Worm (Caenorhabditis elegans) whole organism, young adult: ENCODE results near the gene ZK792.1.

Experiments
- B0261.1 ChIP-seq: sonication (generic microtip); optimal IDR thresholded peaks from 2 replicates; lab custom pipeline; 2016; ENCODE audit warnings: mild to moderate bottlenecking, missing genetic modification characterization, moderate library complexity, missing compliant biosample characterization
- B0336.3 ChIP-seq: fragments of 200-800 bp; sonication (Bioruptor generic); IDR thresholded peaks from 2 replicates; pipeline ENCODE4 v1.3.6; 2022; ENCODE audit warnings: missing genetic modification characterization, missing compliant biosample characterization
- D2030.7 ChIP-seq: fragments of 200-800 bp; sonication (Bioruptor generic); IDR thresholded peaks from 2 replicates; pipeline ENCODE4 v1.3.6; 2022; ENCODE audit warnings: missing genetic modification reagents, missing genetic modification characterization, missing compliant biosample characterization
- F22D6.2 ChIP-seq: sonication (generic microtip); optimal IDR thresholded peaks from 2 replicates; lab custom pipeline; 2016; ENCODE audit warnings: mild to moderate bottlenecking, missing genetic modification characterization, missing compliant biosample characterization
- F33H1.4 ChIP-seq: fragments of 200-800 bp; sonication (Bioruptor generic); IDR thresholded peaks from 2 replicates; pipeline ENCODE4 v1.3.6; 2022; ENCODE audit warnings: missing genetic modification reagents, missing genetic modification characterization, missing compliant biosample characterization
- F49E8.2 ChIP-seq: sonication (generic microtip); optimal IDR thresholded peaks from 3 replicates; lab custom pipeline; 2017; ENCODE audit warnings: missing genetic modification characterization, mild to moderate bottlenecking, missing compliant biosample characterization, antibody characterized with exemption, moderate library complexity; ENCODE audit not compliant: insufficient read depth
- F57C9.4 ChIP-seq: sonication (generic microtip); optimal IDR thresholded peaks from 2 replicates; lab custom pipeline; 2017; ENCODE audit warnings: mild to moderate bottlenecking, missing genetic modification characterization, missing compliant biosample characterization
- T26A5.8 ChIP-seq: sonication (generic microtip); optimal IDR thresholded peaks from 2 replicates; lab custom pipeline; 2016; ENCODE audit warnings: missing genetic modification characterization, missing compliant biosample characterization
- Y53G8AR.9 ChIP-seq: fragments of 200-800 bp; sonication (Bioruptor generic); conservative IDR thresholded peaks from 2 replicates; pipeline ENCODE4 v1.3.6; 2022; ENCODE audit warnings: missing genetic modification reagents, missing genetic modification characterization, missing compliant biosample characterization
- Y67H2A.10 ChIP-seq: fragments of 200-800 bp; sonication (Bioruptor generic); conservative IDR thresholded peaks from 2 replicates; pipeline ENCODE4 v1.3.6; 2022; ENCODE audit warnings: missing genetic modification reagents, missing genetic modification characterization, missing compliant biosample characterization
- ZK185.1 ChIP-seq: sonication (generic microtip); optimal IDR thresholded peaks from 2 replicates; lab custom pipeline; 2016; ENCODE audit warnings: mild to moderate bottlenecking, missing genetic modification characterization, missing compliant biosample characterization; ENCODE audit not compliant: poor library complexity, severe bottlenecking
- ama-1 ChIP-seq, 3 experiments: fragments of 150-350 bp in 1 of 3; sonication (generic microtip) in 2 of 3; optimal IDR thresholded peaks; 2 replicates each; lab custom pipeline; 2014 to 2018; ENCODE audit warnings: missing biosample characterization in 2 of 3, missing genetic modification characterization in 2 of 3, missing genetic modification reagents in 2 of 3
- aptf-3 ChIP-seq: fragments of 200-800 bp; sonication (Bioruptor generic); IDR thresholded peaks from 2 replicates; pipeline ENCODE4 v1.3.6; 2022; ENCODE audit warnings: missing genetic modification characterization, missing compliant biosample characterization
- atf-7 ChIP-seq: sonication (generic microtip); optimal IDR thresholded peaks from 2 replicates; lab custom pipeline; 2017; ENCODE audit warnings: mild to moderate bottlenecking, missing genetic modification characterization, missing compliant biosample characterization
- athp-1 ChIP-seq: sonication (generic microtip); optimal IDR thresholded peaks from 2 replicates; lab custom pipeline; 2017; ENCODE audit warnings: mild to moderate bottlenecking, missing genetic modification characterization, missing compliant biosample characterization
- ccch-3 ChIP-seq: fragments of 200-800 bp; sonication (Bioruptor generic); optimal IDR thresholded peaks from 2 replicates; lab custom pipeline; 2018; ENCODE audit warnings: mild to moderate bottlenecking, missing genetic modification characterization, missing compliant biosample characterization
- cebp-2 ChIP-seq: fragments of 200-800 bp; sonication (Bioruptor generic); IDR thresholded peaks from 2 replicates; pipeline ENCODE4 v1.3.6; 2022; ENCODE audit warnings: missing genetic modification characterization, missing compliant biosample characterization
- ceh-58 ChIP-seq: fragments of 200-800 bp; sonication (Bioruptor generic); IDR thresholded peaks from 2 replicates; pipeline ENCODE4 v1.3.6; 2022; ENCODE audit warnings: missing genetic modification characterization, missing compliant biosample characterization
- ceh-79 ChIP-seq: sonication (generic microtip); optimal IDR thresholded peaks from 2 replicates; lab custom pipeline; 2017; ENCODE audit warnings: mild to moderate bottlenecking, missing genetic modification characterization, missing compliant biosample characterization
- ceh-91 ChIP-seq: fragments of 200-800 bp; sonication (Bioruptor generic); IDR thresholded peaks from 2 replicates; pipeline ENCODE4 v1.3.6; 2022; ENCODE audit warnings: missing genetic modification reagents, missing genetic modification characterization, missing compliant biosample characterization
- chd-7 ChIP-seq: sonication (generic microtip); optimal IDR thresholded peaks from 2 replicates; lab custom pipeline; 2016; ENCODE audit warnings: mild to moderate bottlenecking, missing genetic modification characterization, moderate library complexity, missing compliant biosample characterization
- dpff-1 ChIP-seq: sonication (generic microtip); optimal IDR thresholded peaks from 2 replicates; lab custom pipeline; 2017; ENCODE audit warnings: mild to moderate bottlenecking, missing genetic modification characterization, missing compliant biosample characterization
- efl-1 ChIP-seq: fragments of 150-350 bp; optimal IDR thresholded peaks from 2 replicates; lab custom pipeline; 2014; ENCODE audit warnings: missing biosample characterization, missing genetic modification reagents, missing genetic modification characterization
- egl-44 ChIP-seq: fragments of 200-800 bp; sonication (Bioruptor generic); IDR thresholded peaks from 2 replicates; pipeline ENCODE4 v1.3.6; 2022; ENCODE audit warnings: missing genetic modification reagents, missing genetic modification characterization, missing compliant biosample characterization
- egrh-3 ChIP-seq: fragments of 200-800 bp; sonication (Bioruptor generic); IDR thresholded peaks from 2 replicates; pipeline ENCODE4 v1.3.6; 2022; ENCODE audit warnings: missing genetic modification reagents, missing genetic modification characterization, missing compliant biosample characterization
- gei-17 ChIP-seq: fragments of 200-800 bp; sonication (Bioruptor generic); optimal IDR thresholded peaks from 2 replicates; lab custom pipeline; 2018; ENCODE audit warnings: mild to moderate bottlenecking, missing genetic modification characterization, missing compliant biosample characterization
- hlh-12 ChIP-seq: sonication (generic microtip); optimal IDR thresholded peaks from 2 replicates; lab custom pipeline; 2016; ENCODE audit warnings: missing genetic modification characterization, missing compliant biosample characterization
- hrde-1 ChIP-seq: sonication (generic microtip); optimal IDR thresholded peaks from 2 replicates; lab custom pipeline; 2016; ENCODE audit warnings: missing genetic modification characterization, mild to moderate bottlenecking, missing compliant biosample characterization, moderate library complexity, missing genotype, missing genetic modification reagents, borderline replicate concordance
- lag-1 ChIP-seq: fragments of 200-800 bp; sonication (Bioruptor generic); IDR thresholded peaks from 2 replicates; pipeline ENCODE4 v1.3.6; 2022; ENCODE audit warnings: missing genetic modification reagents, missing genetic modification characterization, missing compliant biosample characterization
- lin-26 ChIP-seq: fragments of 200-800 bp; sonication (Bioruptor generic); IDR thresholded peaks from 2 replicates; pipeline ENCODE4 v1.3.6; 2022; ENCODE audit warnings: missing genetic modification reagents, missing genetic modification characterization, missing compliant biosample characterization
- lin-35 ChIP-seq, 3 experiments: fragments of 150-350 bp in 2 of 3; sonication (generic microtip) in 1 of 3; optimal IDR thresholded peaks; 2 replicates each; lab custom pipeline; 2014 to 2018; ENCODE audit warnings: missing biosample characterization in 3 of 3, missing genetic modification characterization in 3 of 3, missing genetic modification reagents in 3 of 3
- lin-40 ChIP-seq: sonication (generic microtip); optimal IDR thresholded peaks from 2 replicates; lab custom pipeline; 2016; ENCODE audit warnings: missing genetic modification characterization, mild to moderate bottlenecking, missing compliant biosample characterization, missing genotype, missing genetic modification reagents
- lir-1 ChIP-seq: fragments of 200-800 bp; sonication (Bioruptor generic); conservative IDR thresholded peaks from 2 replicates; pipeline ENCODE4 v1.3.6; 2022; ENCODE audit warnings: missing genetic modification reagents, missing genetic modification characterization, missing compliant biosample characterization
- madf-10 ChIP-seq: sonication (generic microtip); optimal IDR thresholded peaks from 2 replicates; lab custom pipeline; 2016; ENCODE audit warnings: mild to moderate bottlenecking, missing genetic modification characterization, missing compliant biosample characterization
- madf-3 ChIP-seq: fragments of 200-800 bp; sonication (Bioruptor generic); IDR thresholded peaks from 2 replicates; pipeline ENCODE4 v1.3.6; 2022; ENCODE audit warnings: missing genetic modification reagents, missing genetic modification characterization, missing compliant biosample characterization
- mcd-1 ChIP-seq: fragments of 200-800 bp; sonication (Bioruptor generic); IDR thresholded peaks from 2 replicates; pipeline ENCODE4 v1.3.6; 2022; ENCODE audit warnings: missing genetic modification reagents, missing genetic modification characterization, missing compliant biosample characterization
- mes-4 ChIP-seq: sonication (generic microtip); optimal IDR thresholded peaks from 2 replicates; lab custom pipeline; 2016; ENCODE audit warnings: missing genotype, missing genetic modification characterization, missing compliant biosample characterization
- nhr-27 ChIP-seq: fragments of 200-800 bp; sonication (Bioruptor generic); optimal IDR thresholded peaks from 2 replicates; lab custom pipeline; 2018; ENCODE audit warnings: mild to moderate bottlenecking, missing genetic modification characterization, moderate library complexity, missing compliant biosample characterization
- repo-1 ChIP-seq: sonication (generic microtip); optimal IDR thresholded peaks from 2 replicates; lab custom pipeline; 2017; ENCODE audit warnings: mild to moderate bottlenecking, missing genetic modification characterization, missing compliant biosample characterization
- rpc-1 ChIP-seq, 2 experiments: fragments of 150-350 bp in 1 of 2; sonication (generic microtip) in 1 of 2; optimal IDR thresholded peaks; 2 replicates each; lab custom pipeline; 2014 to 2018; ENCODE audit warnings: missing biosample characterization in 1 of 2, missing genetic modification characterization in 1 of 2, missing genetic modification reagents in 1 of 2, missing genotype in 1 of 2
- snpc-3.4 ChIP-seq: sonication (generic microtip); optimal IDR thresholded peaks from 2 replicates; lab custom pipeline; 2017; ENCODE audit warnings: missing genetic modification characterization, mild to moderate bottlenecking, missing compliant biosample characterization, antibody characterized with exemption, moderate library complexity, missing genotype, missing genetic modification reagents
- sptf-2 ChIP-seq: fragments of 200-800 bp; sonication (Bioruptor generic); optimal IDR thresholded peaks from 2 replicates; lab custom pipeline; 2018; ENCODE audit warnings: mild to moderate bottlenecking, missing genetic modification characterization, missing compliant biosample characterization
- tbp1 ChIP-seq: fragments of 200-800 bp; sonication (Bioruptor generic); optimal IDR thresholded peaks from 2 replicates; lab custom pipeline; 2018; ENCODE audit warnings: mild to moderate bottlenecking, missing genetic modification characterization, missing compliant biosample characterization
- tbx-9 ChIP-seq: sonication (generic microtip); optimal IDR thresholded peaks from 2 replicates; lab custom pipeline; 2016; ENCODE audit warnings: borderline replicate concordance, missing genetic modification characterization, inconsistent platforms, missing compliant biosample characterization
- ztf-18 ChIP-seq: sonication (generic microtip); optimal IDR thresholded peaks from 2 replicates; lab custom pipeline; 2016; ENCODE audit warnings: missing genotype, mild to moderate bottlenecking, missing genetic modification characterization, missing compliant biosample characterization
- ztf-22 ChIP-seq: fragments of 200-800 bp; sonication (Bioruptor generic); optimal IDR thresholded peaks from 2 replicates; lab custom pipeline; 2018; ENCODE audit warnings: mild to moderate bottlenecking, missing genetic modification characterization, moderate library complexity, missing compliant biosample characterization
- ztf-25 ChIP-seq: fragments of 200-800 bp; sonication (Bioruptor generic); IDR thresholded peaks from 2 replicates; pipeline ENCODE4 v1.3.6; 2022; ENCODE audit warnings: missing genetic modification reagents, missing genetic modification characterization, missing compliant biosample characterization
- ztf-3 ChIP-seq: fragments of 200-800 bp; sonication (Bioruptor generic); optimal IDR thresholded peaks from 2 replicates; lab custom pipeline; 2018; ENCODE audit warnings: mild to moderate bottlenecking, missing genetic modification characterization, missing compliant biosample characterization

ZK792.1 gene

DNA sequence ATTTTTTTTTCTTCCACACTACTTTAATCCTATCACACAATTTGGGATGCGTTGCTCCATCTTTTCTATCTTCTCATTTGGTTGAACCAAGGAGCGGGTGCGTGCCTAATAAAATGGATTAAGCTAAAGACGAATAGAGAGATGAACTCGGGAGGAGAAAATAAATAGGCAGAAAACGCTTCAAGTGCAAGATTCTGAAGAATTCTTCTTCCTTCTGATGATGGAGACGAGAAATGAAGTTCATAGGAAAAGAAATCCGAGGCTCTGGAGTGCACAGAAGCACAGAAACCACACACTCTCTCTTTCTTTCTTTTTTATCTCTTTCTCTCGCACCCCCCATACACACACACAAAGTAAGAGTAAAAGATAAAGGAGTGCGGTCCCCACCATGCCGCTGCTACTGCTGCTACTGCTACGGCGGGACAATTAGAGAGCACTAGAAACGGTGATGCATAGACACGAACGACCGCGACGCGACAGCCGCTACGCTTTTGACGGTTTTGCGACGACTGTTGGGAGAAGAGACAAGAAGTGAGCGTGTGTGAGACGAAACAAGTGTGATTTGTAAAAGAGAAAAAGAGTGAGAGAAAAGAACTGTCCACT lies 32.5 kb downstream of the ZK792.1 start (continued):
- TF ChIP-seq ceh-91 (GFP tag; lab: Robert Waterston, UW), result no peak
- no peak for TF ChIP-seq B0261.1 (tag; lab: Kevin White, UChicago)
- TF ChIP-seq tbx-9 (tag; lab: Kevin White, UChicago), result no peak
- TF ChIP-seq madf-10, result peak; percentile 94
- TF ChIP-seq ztf-18, result peak; percentile 21
- peak; percentile 66 for TF ChIP-seq mcd-1 (GFP tag; lab: Robert Waterston, UW)
- no peak for TF ChIP-seq ztf-25 (GFP tag; lab: Robert Waterston, UW)
- no peak for TF ChIP-seq ceh-58 (GFP tag; lab: Robert Waterston, UW)
- TF ChIP-seq repo-1 (tag; lab: Kevin White, UChicago), result peak; percentile 28
- no peak for TF ChIP-seq D2030.7
- peak; percentile 62 for TF ChIP-seq chd-7 (tag; lab: Kevin White, UChicago)
- no peak for TF ChIP-seq mes-4
- no peak for TF ChIP-seq ama-1 (optimal IDR thresholded peaks at IDR 0.05; lab: Kevin White, UChicago)
- TF ChIP-seq ama-1 (GFP tag; optimal IDR thresholded peaks at IDR 0.05; lab: Kevin White, UChicago), result no peak
- TF ChIP-seq ceh-79 (tag; lab: Kevin White, UChicago), result no peak
- TF ChIP-seq F33H1.4 (GFP tag; lab: Robert Waterston, UW), result no peak
- TF ChIP-seq aptf-3, result no peak
- no peak for TF ChIP-seq F49E8.2 (tag; lab: Kevin White, UChicago)
- no peak for TF ChIP-seq snpc-3.4 (tag; lab: Kevin White, UChicago)
- TF ChIP-seq lir-1 (GFP tag; lab: Robert Waterston, UW), result no peak
- no peak for TF ChIP-seq ztf-3
- peak; percentile 58 for TF ChIP-seq lin-40 (tag; lab: Kevin White, UChicago)
- peak in 1 of 3 experiments; percentile 46 for TF ChIP-seq lin-35 (GFP tag; optimal IDR thresholded peaks at IDR 0.05; lab: Kevin White, UChicago)
- no peak for TF ChIP-seq T26A5.8 (tag; lab: Kevin White, UChicago)
- 0 out of 2 replicates have a peak, but pooled peaks have one; percentile 27 for TF ChIP-seq Y67H2A.10 (GFP tag; lab: Robert Waterston, UW)
- no peak for TF ChIP-seq cebp-2 (GFP tag; lab: Robert Waterston, UW)
- no peak for TF ChIP-seq F57C9.4 (tag; lab: Kevin White, UChicago)
- no peak for TF ChIP-seq rpc-1 (optimal IDR thresholded peaks at IDR 0.05; lab: Kevin White, UChicago)
- TF ChIP-seq rpc-1 (tag; optimal IDR thresholded peaks at IDR 0.05; lab: Kevin White, UChicago), result no peak
- TF ChIP-seq ccch-3, result no peak
- TF ChIP-seq Y53G8AR.9 (GFP tag; lab: Robert Waterston, UW), result no peak
- TF ChIP-seq efl-1 (GFP tag; lab: Kevin White, UChicago), result no peak
- no peak for TF ChIP-seq athp-1 (tag; lab: Kevin White, UChicago)
- peak; percentile 48 for TF ChIP-seq atf-7
- no peak for TF ChIP-seq hlh-12 (tag; lab: Kevin White, UChicago)
- peak; percentile 86 for TF ChIP-seq B0336.3
- TF ChIP-seq gei-17 (GFP tag; lab: Kevin White, UChicago), result peak; percentile 48
- peak; percentile 47 for TF ChIP-seq egrh-3 (GFP tag; lab: Robert Waterston, UW)
- no peak for TF ChIP-seq F22D6.2 (tag; lab: Kevin White, UChicago)
- TF ChIP-seq egl-44, result 0 out of 2 replicates have a peak, but pooled peaks have one; percentile 21
- peak; percentile 53; the same call in 1 of the 2 replicates for TF ChIP-seq lin-26 (GFP tag; lab: Robert Waterston, UW)
- TF ChIP-seq tbp1, result peak; percentile 50
- no peak for TF ChIP-seq sptf-2 (GFP tag; lab: Kevin White, UChicago)
- peak; percentile 79 for TF ChIP-seq ztf-22 (GFP tag; lab: Kevin White, UChicago)
- TF ChIP-seq madf-3 (GFP tag; lab: Robert Waterston, UW), result peak; percentile 83
- no peak for TF ChIP-seq lag-1 (GFP tag; lab: Robert Waterston, UW)
- TF ChIP-seq hrde-1 (tag; lab: Kevin White, UChicago), result no peak
- no peak for TF ChIP-seq nhr-27 (tag; lab: Kevin White, UChicago)
- TF ChIP-seq ZK185.1 (tag; lab: Kevin White, UChicago), result peak; percentile 53
- TF ChIP-seq dpff-1 (tag; lab: Kevin White, UChicago), result no peak
